Fruit fly (Drosophila melanogaster): ENCODE results near the gene CheA87a.

CheA87a gene

DNA sequence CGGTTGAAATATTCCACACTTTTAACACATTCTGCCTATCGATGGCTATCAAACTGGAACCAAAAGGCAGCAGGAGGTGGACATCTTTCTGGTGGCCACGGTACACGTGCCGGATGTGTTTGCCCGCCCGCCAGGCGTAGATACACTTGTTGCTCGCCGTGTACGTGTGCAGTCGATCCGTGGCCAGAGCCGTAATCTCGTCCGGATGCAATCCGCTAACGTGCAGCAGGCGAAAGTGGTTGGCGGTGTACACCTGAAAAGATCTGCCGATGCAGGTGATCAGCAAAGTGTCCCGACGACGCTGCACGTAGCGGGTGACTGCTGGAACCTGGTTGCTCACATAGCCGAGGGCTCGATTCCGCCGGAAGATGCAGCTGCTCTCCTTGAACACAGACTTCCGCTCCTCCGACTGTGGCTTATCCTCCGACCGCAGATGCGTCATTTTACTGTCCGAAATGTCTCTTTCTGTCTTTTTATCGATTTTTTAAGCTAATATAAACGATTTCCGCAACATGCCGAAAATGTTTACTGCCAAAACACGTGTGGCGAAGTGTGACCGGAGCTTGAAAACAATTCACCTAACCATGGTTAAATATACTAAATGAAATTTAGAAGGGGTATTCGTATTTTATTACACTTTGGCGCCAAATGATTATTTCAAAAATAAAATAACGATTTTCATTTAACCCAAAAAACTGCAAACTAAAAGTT is 18.9 kb downstream of the CheA87a start, which contains the start of gene CG9799 (continued):
- TF ChIP-seq dysf (GFP tag; IDR thresholded peaks at IDR 0.05) (no peak), gt (GFP tag; IDR thresholded peaks at IDR 0.05) (peak; percentile 42; the same call in 1 of the 2 replicates), Ptx1 (GFP tag; IDR thresholded peaks at IDR 0.05) (no peak), Sin3A (optimal IDR thresholded peaks at IDR 0.05) (peak; percentile 18), inv (GFP tag; IDR thresholded peaks at IDR 0.05; ENCODE audit: partially characterized antibody) (no peak), CG15479 (GFP tag; optimal IDR thresholded peaks at IDR 0.05) (no peak), CG4820 (GFP tag; optimal IDR thresholded peaks at IDR 0.05) (no peak), Atf-2 (GFP tag; optimal IDR thresholded peaks at IDR 0.05) (no peak), CG4282 (GFP tag; optimal IDR thresholded peaks at IDR 0.05) (no peak), YL-1 (GFP tag; optimal IDR thresholded peaks at IDR 0.05) (peak; percentile 66), NFAT (GFP tag; IDR thresholded peaks at IDR 0.05) (no peak), CG18476 (GFP tag; optimal IDR thresholded peaks at IDR 0.05) (no peak), grau (tag; optimal IDR thresholded peaks at IDR 0.05) (no peak), Ets97D (GFP tag; optimal IDR thresholded peaks at IDR 0.05) (peak; percentile 41), ash1 (GFP tag; optimal IDR thresholded peaks at IDR 0.05) (no peak), wek (GFP tag; optimal IDR thresholded peaks at IDR 0.05) (peak; percentile 98), prd (optimal IDR thresholded peaks at IDR 0.05) (no peak), prd (GFP tag; IDR thresholded peaks at IDR 0.05) (peak; percentile 53; the same call in 2 of the 3 replicates), pzg (GFP tag; optimal IDR thresholded peaks at IDR 0.05) (peak; percentile 72), CG4730 (GFP tag; IDR thresholded peaks at IDR 0.05) (no peak), zfh2 (GFP tag; optimal IDR thresholded peaks at IDR 0.05) (no peak), CG14965 (GFP tag; optimal IDR thresholded peaks at IDR 0.05; ENCODE audit: borderline replicate concordance) (no peak), HmgZ (tag; optimal IDR thresholded peaks at IDR 0.05) (peak; percentile 4), CG2120 (GFP tag; optimal IDR thresholded peaks at IDR 0.05) (no peak), h (optimal IDR thresholded peaks at IDR 0.05) (no peak), CG12219 (GFP tag; optimal IDR thresholded peaks at IDR 0.05) (no peak), NfI (GFP tag; optimal IDR thresholded peaks at IDR 0.05) (no peak), corto (GFP tag; optimal IDR thresholded peaks at IDR 0.05) (no peak), CG17612 (GFP tag; IDR thresholded peaks at IDR 0.05) (0 out of 2 replicates have a peak, but pooled peaks have one; percentile 10), Med (GFP tag) (peak; percentile 59), CG32532 (GFP tag; IDR thresholded peaks at IDR 0.05) (peak; percentile 56), BtbVII (GFP tag; optimal IDR thresholded peaks at IDR 0.05) (no peak), H15 (GFP tag; IDR thresholded peaks at IDR 0.05) (no peak), lbe (GFP tag; optimal IDR thresholded peaks at IDR 0.05) (no peak), MBD-R2 (GFP tag; IDR thresholded peaks at IDR 0.05) (peak; percentile 42; the same call in 1 of the 2 replicates), HLH4C (GFP tag; IDR thresholded peaks at IDR 0.05; ENCODE audit: partially characterized antibody) (no peak), E2f1 (GFP tag; IDR thresholded peaks at IDR 0.05) (no peak), jing (GFP tag; optimal IDR thresholded peaks at IDR 0.05) (no peak), sna (GFP tag; IDR thresholded peaks at IDR 0.05; ENCODE audit: partially characterized antibody) (0 out of 2 replicates have a peak, but pooled peaks have one; percentile 14), tna (GFP tag; IDR thresholded peaks at IDR 0.05; ENCODE audit: partially characterized antibody) (0 out of 2 replicates have a peak, but pooled peaks have one; percentile 8), Awh (GFP tag; IDR thresholded peaks at IDR 0.05) (peak; percentile 50; the same call in 1 of the 2 replicates), ranshi (GFP tag; IDR thresholded peaks at IDR 0.05) (no peak), CG17912 (GFP tag; optimal IDR thresholded peaks at IDR 0.05) (no peak), CG2712 (tag; optimal IDR thresholded peaks at IDR 0.05) (no peak), CG3847 (GFP tag; IDR thresholded peaks at IDR 0.05) (peak; percentile 7; the same call in 1 of the 2 replicates), lov (optimal IDR thresholded peaks at IDR 0.05) (no peak), lov (GFP tag; IDR thresholded peaks at IDR 0.05) (peak; percentile 90), CG2889 (GFP tag; IDR thresholded peaks at IDR 0.05) (0 out of 3 replicates have a peak, but pooled peaks have one; percentile 14), CG34422 (GFP tag; IDR thresholded peaks at IDR 0.05) (peak; percentile 84; the same call in 2 of the 3 replicates), Neu2 (GFP tag; optimal IDR thresholded peaks at IDR 0.05; ENCODE audit: borderline replicate concordance) (no peak), sens (GFP tag) (peak; percentile 36)

All from whole organism, embryonic.